Fruit fly (Drosophila melanogaster) whole organism, embryonic: ENCODE results near the gene Pde6.

Experiments
- Ada2b ChIP-seq: fragments of 200-800 bp; sonication (Bioruptor generic); IDR thresholded peaks from 2 replicates; pipeline ENCODE4 v1.3.6; 2022; ENCODE audit warnings: missing biosample characterization, missing genetic modification characterization
- CG11247 ChIP-seq: fragments of 200-800 bp; sonication (Bioruptor generic); IDR thresholded peaks from 2 replicates; pipeline ENCODE4 v1.3.6; 2022; ENCODE audit warnings: missing biosample characterization, missing genetic modification characterization
- CG11695 ChIP-seq: fragments of 200-800 bp; sonication (Bioruptor generic); IDR thresholded peaks from 3 replicates; pipeline ENCODE4 v1.3.6; 2022; ENCODE audit warnings: missing biosample characterization, missing genetic modification characterization
- CG13287 ChIP-seq: fragments of 200-800 bp; sonication (Bioruptor generic); IDR thresholded peaks from 2 replicates; pipeline ENCODE4 v1.3.6; 2022; ENCODE audit warnings: missing biosample characterization, missing genetic modification characterization; ENCODE audit not compliant: partially characterized antibody
- CG15601 ChIP-seq: fragments of 200-800 bp; sonication (Bioruptor generic); optimal IDR thresholded peaks from 3 replicates; lab custom pipeline; 2019; ENCODE audit warnings: missing biosample characterization, mild to moderate bottlenecking, missing genetic modification characterization, moderate library complexity
- CG16815 ChIP-seq: fragments of 200-800 bp; sonication (Bioruptor generic); optimal IDR thresholded peaks from 3 replicates; lab custom pipeline; 2017; ENCODE audit warnings: missing biosample characterization, mild to moderate bottlenecking, missing genetic modification characterization
- CG17328 ChIP-seq: fragments of 200-800 bp; sonication (Bioruptor generic); IDR thresholded peaks from 2 replicates; pipeline ENCODE4 v1.3.6; 2022; ENCODE audit warnings: missing biosample characterization, missing genetic modification characterization
- CG18599 ChIP-seq: fragments of 200-800 bp; sonication (Bioruptor generic); optimal IDR thresholded peaks from 3 replicates; lab custom pipeline; 2017; ENCODE audit warnings: missing biosample characterization, missing genetic modification characterization, mild to moderate bottlenecking, moderate library complexity, missing genetic modification reagents
- CG18764 ChIP-seq: fragments of 200-800 bp; sonication (Bioruptor generic); optimal IDR thresholded peaks from 3 replicates; lab custom pipeline; 2016; ENCODE audit warnings: missing biosample characterization, missing genetic modification characterization
- CG2712 ChIP-seq: fragments of 200-800 bp; optimal IDR thresholded peaks from 3 replicates; lab custom pipeline; 2019; ENCODE audit warnings: missing biosample characterization, mild to moderate bottlenecking, missing genetic modification characterization, moderate library complexity
- CG4854 ChIP-seq: fragments of 200-800 bp; sonication (Bioruptor generic); optimal IDR thresholded peaks from 2 replicates; lab custom pipeline; 2016; ENCODE audit warnings: missing biosample characterization, missing genetic modification characterization, inconsistent platforms
- CG6272 ChIP-seq: fragments of 200-800 bp; sonication (Bioruptor generic); IDR thresholded peaks from 2 replicates; pipeline ENCODE4 v1.3.6; 2022; ENCODE audit warnings: missing biosample characterization, missing genetic modification characterization
- CG7556 ChIP-seq: fragments of 200-800 bp; sonication (Bioruptor generic); optimal IDR thresholded peaks from 2 replicates; lab custom pipeline; 2017; ENCODE audit warnings: missing biosample characterization, mild to moderate bottlenecking, missing genetic modification characterization
- CG8290 ChIP-seq, 3 experiments: fragments of 200-800 bp; sonication (Bioruptor generic); optimal IDR thresholded peaks; 2 replicates each; lab custom pipeline; 2016 to 2019; ENCODE audit warnings: missing biosample characterization in 3 of 3, missing genetic modification characterization in 3 of 3, mild to moderate bottlenecking in 2 of 3, moderate library complexity in 1 of 3
- CG8388 ChIP-seq: fragments of 200-800 bp; sonication (Bioruptor generic); optimal IDR thresholded peaks from 2 replicates; lab custom pipeline; 2019; ENCODE audit warnings: missing biosample characterization, mild to moderate bottlenecking, missing genetic modification characterization, moderate library complexity
- CG8478 ChIP-seq: fragments of >200 bp; optimal IDR thresholded peaks from 2 replicates; lab custom pipeline; 2018
- CG9609 ChIP-seq: fragments of 200-800 bp; sonication (Bioruptor generic); optimal IDR thresholded peaks from 3 replicates; lab custom pipeline; 2016; ENCODE audit warnings: missing biosample characterization, missing genetic modification characterization
- CG9932 ChIP-seq: fragments of 200-800 bp; sonication (Bioruptor generic); IDR thresholded peaks from 2 replicates; pipeline ENCODE4 v1.3.6; 2022; ENCODE audit warnings: missing biosample characterization, missing genetic modification characterization
- Camta ChIP-seq: fragments of 200-800 bp; sonication (Bioruptor generic); optimal IDR thresholded peaks from 2 replicates; lab custom pipeline; 2016; ENCODE audit warnings: missing biosample characterization, missing genetic modification characterization
- ERR ChIP-seq: fragments of 200-800 bp; sonication (Bioruptor generic); optimal IDR thresholded peaks from 2 replicates; lab custom pipeline; 2016; ENCODE audit warnings: missing biosample characterization, missing genetic modification characterization
- Ets97D ChIP-seq: fragments of 200-800 bp; sonication (Bioruptor generic); optimal IDR thresholded peaks from 3 replicates; lab custom pipeline; 2016; ENCODE audit warnings: missing biosample characterization, missing genetic modification characterization
- HLH3B ChIP-seq: fragments of 200-800 bp; sonication (Bioruptor generic); IDR thresholded peaks from 2 replicates; pipeline ENCODE4 v1.3.6; 2022; ENCODE audit warnings: missing biosample characterization, missing genetic modification characterization
- Hr39 ChIP-seq: fragments of >200 bp; optimal IDR thresholded peaks from 2 replicates; lab custom pipeline; 2017
- Jarid2 ChIP-seq: fragments of 200-800 bp; sonication (Bioruptor generic); optimal IDR thresholded peaks from 3 replicates; lab custom pipeline; 2017; ENCODE audit warnings: mild to moderate bottlenecking, missing biosample characterization, missing genetic modification reagents, missing genetic modification characterization
- Myb ChIP-seq: fragments of 200-800 bp; sonication (Bioruptor generic); optimal IDR thresholded peaks from 2 replicates; lab custom pipeline; 2016; ENCODE audit warnings: missing biosample characterization, missing genetic modification characterization
- Nf-YB ChIP-seq: fragments of 200-800 bp; sonication (Bioruptor generic); optimal IDR thresholded peaks from 3 replicates; lab custom pipeline; 2019; ENCODE audit warnings: missing biosample characterization, mild to moderate bottlenecking, missing genetic modification characterization, moderate library complexity
- Ravus ChIP-seq: fragments of 200-800 bp; sonication (Bioruptor generic); IDR thresholded peaks from 2 replicates; pipeline ENCODE4 v1.3.6; 2022; ENCODE audit warnings: missing biosample characterization, missing genetic modification characterization
- Stat92E ChIP-seq, 3 experiments: fragments of >200 bp in 2 of 3; fragments of 200-800 bp in 1 of 3; sonication (Bioruptor generic) in 1 of 3; optimal IDR thresholded peaks; 2 replicates each; lab custom pipeline; 2017 to 2019; ENCODE audit warnings: missing biosample characterization in 3 of 3, missing genetic modification characterization in 3 of 3, mild to moderate bottlenecking in 1 of 3, moderate library complexity in 1 of 3
- amos ChIP-seq: fragments of 200-800 bp; sonication (Bioruptor generic); IDR thresholded peaks from 2 replicates; pipeline ENCODE4 v1.3.6; 2022; ENCODE audit warnings: missing biosample characterization, missing genetic modification characterization; ENCODE audit not compliant: partially characterized antibody
- ara ChIP-seq: fragments of 200-800 bp; sonication (Bioruptor generic); IDR thresholded peaks from 2 replicates; pipeline ENCODE4 v1.3.6; 2022; ENCODE audit warnings: missing biosample characterization, missing genetic modification characterization
- bsh ChIP-seq, 2 experiments: fragments of 200-800 bp; sonication (Bioruptor generic); optimal IDR thresholded peaks; 2 replicates each; lab custom pipeline; 2017 to 2018; ENCODE audit warnings: mild to moderate bottlenecking in 2 of 2, missing biosample characterization in 2 of 2, missing genetic modification characterization in 2 of 2, moderate library complexity in 1 of 2
- chn ChIP-seq: fragments of 200-800 bp; sonication (Bioruptor generic); optimal IDR thresholded peaks from 2 replicates; lab custom pipeline; 2016; ENCODE audit warnings: missing biosample characterization, missing genetic modification characterization
- dmrt99B ChIP-seq: fragments of 200-800 bp; sonication (Bioruptor generic); optimal IDR thresholded peaks from 2 replicates; lab custom pipeline; 2018; ENCODE audit warnings: missing biosample characterization, mild to moderate bottlenecking, missing genetic modification characterization, moderate library complexity
- dysf ChIP-seq: fragments of 200-800 bp; sonication (Bioruptor generic); IDR thresholded peaks from 3 replicates; pipeline ENCODE4 v1.3.6; 2022; ENCODE audit warnings: missing biosample characterization, missing genetic modification characterization
- emc ChIP-seq: fragments of 200-800 bp; sonication (Bioruptor generic); optimal IDR thresholded peaks from 2 replicates; lab custom pipeline; 2016; ENCODE audit warnings: missing biosample characterization, missing genetic modification characterization
- fd64A ChIP-seq: fragments of 200-800 bp; sonication (Bioruptor generic); optimal IDR thresholded peaks from 3 replicates; lab custom pipeline; 2018; ENCODE audit warnings: missing biosample characterization, mild to moderate bottlenecking, missing genetic modification characterization
- jing ChIP-seq: fragments of 200-800 bp; sonication (Bioruptor generic); optimal IDR thresholded peaks from 2 replicates; lab custom pipeline; 2018; ENCODE audit warnings: missing biosample characterization, mild to moderate bottlenecking, missing genetic modification characterization
- mld ChIP-seq: fragments of 200-800 bp; sonication (Bioruptor generic); IDR thresholded peaks from 3 replicates; pipeline ENCODE4 v1.3.6; 2022; ENCODE audit warnings: missing biosample characterization, missing genetic modification characterization; ENCODE audit not compliant: partially characterized antibody
- pan ChIP-seq, 4 experiments: fragments of >200 bp in 3 of 4; fragments of 200-800 bp in 1 of 4; sonication (Bioruptor generic) in 1 of 4; optimal IDR thresholded peaks in 3 of 4; IDR thresholded peaks in 1 of 4; 2 replicates each; pipeline versions ENCODE4 v1.3.6 to Lab custom; 2017 to 2022; ENCODE audit warnings: missing biosample characterization in 2 of 4, missing genetic modification characterization in 2 of 4, mixed read lengths in 1 of 4
- pho ChIP-seq: fragments of 200-800 bp; sonication (Bioruptor generic); optimal IDR thresholded peaks from 2 replicates; lab custom pipeline; 2016; ENCODE audit warnings: missing biosample characterization, missing genetic modification characterization
- prd ChIP-seq, 3 experiments: fragments of >200 bp in 2 of 3; fragments of 200-800 bp in 1 of 3; sonication (Bioruptor generic) in 1 of 3; optimal IDR thresholded peaks in 2 of 3; IDR thresholded peaks in 1 of 3; 2 replicates in 2 of 3; 3 replicates in 1 of 3; pipeline versions ENCODE4 v1.3.6 to Lab custom; 2017 to 2022; ENCODE audit warnings: missing biosample characterization in 1 of 3, missing genetic modification characterization in 1 of 3
- psq ChIP-seq: fragments of 200-800 bp; sonication (Bioruptor generic); optimal IDR thresholded peaks from 2 replicates; lab custom pipeline; 2017; ENCODE audit warnings: missing biosample characterization, missing genetic modification characterization
- run ChIP-seq: fragments of 200-800 bp; sonication (Bioruptor generic); optimal IDR thresholded peaks from 3 replicates; lab custom pipeline; 2018; ENCODE audit warnings: missing biosample characterization, mild to moderate bottlenecking, missing genetic modification characterization
- scrt ChIP-seq: fragments of 200-800 bp; sonication (Bioruptor generic); optimal IDR thresholded peaks from 2 replicates; lab custom pipeline; 2018; ENCODE audit warnings: missing biosample characterization, mild to moderate bottlenecking, missing genetic modification characterization, moderate library complexity
- sd ChIP-seq: fragments of 200-800 bp; sonication (Bioruptor generic); optimal IDR thresholded peaks from 3 replicates; lab custom pipeline; 2018; ENCODE audit warnings: missing biosample characterization, mild to moderate bottlenecking, missing genetic modification characterization, moderate library complexity
- sim ChIP-seq: fragments of 200-800 bp; sonication (Bioruptor generic); IDR thresholded peaks from 2 replicates; pipeline ENCODE4 v1.3.6; 2022; ENCODE audit warnings: missing biosample characterization, missing genetic modification characterization
- slbo ChIP-seq: fragments of 200-800 bp; sonication (Bioruptor generic); IDR thresholded peaks from 2 replicates; pipeline ENCODE4 v1.3.6; 2022; ENCODE audit warnings: missing biosample characterization, missing genetic modification characterization
- vvl ChIP-seq: fragments of 200-800 bp; sonication (Bioruptor generic); IDR thresholded peaks from 2 replicates; pipeline ENCODE4 v1.3.6; 2022; ENCODE audit warnings: missing biosample characterization, missing genetic modification characterization
- yki ChIP-seq: fragments of >200 bp; optimal IDR thresholded peaks from 3 replicates; lab custom pipeline; 2018
- z ChIP-seq: fragments of 200-800 bp; sonication (Bioruptor generic); IDR thresholded peaks from 3 replicates; pipeline ENCODE4 v1.3.6; 2022; ENCODE audit warnings: missing biosample characterization, missing genetic modification characterization
- zfh1 ChIP-seq: fragments of 200-800 bp; sonication (Bioruptor generic); IDR thresholded peaks from 3 replicates; pipeline ENCODE4 v1.3.6; 2022; ENCODE audit warnings: missing biosample characterization, missing genetic modification characterization

The Pde6 gene

DNA sequence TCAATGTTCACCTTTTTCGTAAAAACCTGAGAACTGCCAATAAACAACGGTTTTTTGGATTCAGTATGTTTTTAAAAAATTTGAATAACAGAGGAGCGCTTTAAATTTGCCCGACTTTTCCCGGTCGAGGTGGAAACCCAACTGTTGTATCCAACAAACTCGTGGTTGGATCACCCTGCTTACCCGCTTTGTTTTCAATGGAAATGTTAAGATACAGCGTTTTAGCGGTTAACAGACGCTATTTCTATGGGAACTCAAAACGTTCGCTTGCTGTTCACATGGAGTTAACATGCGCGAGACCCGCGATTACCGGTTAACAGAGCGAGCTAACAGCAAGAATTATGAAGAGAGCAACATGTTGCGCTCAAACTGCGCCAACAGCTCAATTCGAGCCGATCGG is 76.5 kb downstream of the Pde6 start, which contains the start of gene cv-c (continued):
- TF ChIP-seq CG11247 (no peak), dysf (no peak), run (tag; lab: Kevin White, UChicago) (no peak), Ravus (GFP tag; lab: Robert Waterston, UW) (no peak), sim (GFP tag; lab: Robert Waterston, UW) (no peak), pan (optimal IDR thresholded peaks at IDR 0.05; lab: Kevin White, UChicago) (no peak), pan (GFP tag; optimal IDR thresholded peaks at IDR 0.05 in 1 of 2, IDR thresholded peaks at IDR 0.05 in 1 of 2) (no peak), CG8290 (GFP tag; optimal IDR thresholded peaks at IDR 0.05; lab: Kevin White, UChicago) (no peak), CG8290 (tag; optimal IDR thresholded peaks at IDR 0.05; lab: Kevin White, UChicago) (no peak), CG8478 (lab: Kevin White, UChicago) (no peak), vvl (GFP tag; lab: Robert Waterston, UW) (peak; percentile 56; the same call in 1 of the 2 replicates), zfh1 (GFP tag; lab: Robert Waterston, UW) (no peak), Myb (GFP tag; lab: Kevin White, UChicago) (no peak), pho (no peak), CG8388 (no peak), Ada2b (GFP tag; lab: Robert Waterston, UW) (no peak), slbo (GFP tag; lab: Robert Waterston, UW) (no peak), chn (GFP tag; lab: Kevin White, UChicago) (no peak), bsh (GFP tag; optimal IDR thresholded peaks at IDR 0.05; lab: Kevin White, UChicago) (peak in 1 of 2 experiments; percentile 0), Jarid2 (GFP tag; lab: Kevin White, UChicago) (peak; percentile 99), Nf-YB (GFP tag; lab: Kevin White, UChicago) (no peak), CG2712 (no peak), prd (optimal IDR thresholded peaks at IDR 0.05; lab: Kevin White, UChicago) (no peak), prd (GFP tag; IDR thresholded peaks at IDR 0.05; lab: Robert Waterston, UW) (no peak), CG18764 (no peak), psq (GFP tag; lab: Kevin White, UChicago) (no peak), z (GFP tag; lab: Robert Waterston, UW) (0 out of 3 replicates have a peak, but pooled peaks have one; percentile 16), Hr39 (lab: Kevin White, UChicago) (no peak), Stat92E (GFP tag; optimal IDR thresholded peaks at IDR 0.05; lab: Kevin White, UChicago) (no peak), Ets97D (GFP tag; lab: Kevin White, UChicago) (no peak), emc (GFP tag; lab: Kevin White, UChicago) (no peak), ara (GFP tag; lab: Robert Waterston, UW) (no peak), ERR (GFP tag; lab: Kevin White, UChicago) (peak; percentile 1), CG4854 (GFP tag; lab: Kevin White, UChicago) (no peak), sd (tag; lab: Kevin White, UChicago) (no peak), CG11695 (GFP tag; lab: Robert Waterston, UW) (no peak), CG7556 (no peak), CG6272 (GFP tag; lab: Robert Waterston, UW) (no peak), CG13287 (GFP tag; lab: Robert Waterston, UW) (peak; percentile 16; the same call in 1 of the 2 replicates), amos (peak; percentile 12; the same call in 1 of the 2 replicates), yki (lab: Kevin White, UChicago) (no peak), scrt (GFP tag; lab: Kevin White, UChicago) (no peak), CG9609 (GFP tag; lab: Kevin White, UChicago) (no peak), CG15601 (no peak), Camta (GFP tag; lab: Kevin White, UChicago) (no peak), CG9932 (GFP tag; lab: Robert Waterston, UW) (no peak), fd64A (GFP tag; lab: Kevin White, UChicago) (no peak), CG18599 (no peak), CG17328 (GFP tag; lab: Robert Waterston, UW) (no peak), HLH3B (GFP tag; lab: Robert Waterston, UW) (no peak), dmrt99B (tag; lab: Kevin White, UChicago) (no peak), CG16815 (no peak), mld (peak; percentile 12; the same call in 1 of the 3 replicates), jing (GFP tag; lab: Kevin White, UChicago) (no peak)
